Fruit fly (Drosophila melanogaster): Measurements from ENCODE around the gene ppk27.

ppk27 gene

dm6 chr3L:3770823-3771222 is 15.8 kb upstream of the ppk27 start (continued):
- no peak for TF ChIP-seq CG18262 (tag; optimal IDR thresholded peaks at IDR 0.05)
- peak; percentile 66 for TF ChIP-seq CG3281 (GFP tag; optimal IDR thresholded peaks at IDR 0.05)
- TF ChIP-seq D (optimal IDR thresholded peaks at IDR 0.05) = no peak
- no peak for TF ChIP-seq D (GFP tag; optimal IDR thresholded peaks at IDR 0.05)
- no peak for TF ChIP-seq corto (GFP tag; optimal IDR thresholded peaks at IDR 0.05)
- TF ChIP-seq gfzf (GFP tag; optimal IDR thresholded peaks at IDR 0.05) = no peak
- no peak for TF ChIP-seq danr (GFP tag; IDR thresholded peaks at IDR 0.05)
- TF ChIP-seq ERR (GFP tag; optimal IDR thresholded peaks at IDR 0.05) = no peak
- TF ChIP-seq Eip74EF (GFP tag; optimal IDR thresholded peaks at IDR 0.05) = no peak
- TF ChIP-seq Ssrp (tag; optimal IDR thresholded peaks at IDR 0.05) = peak; percentile 24
- peak; percentile 37 for TF ChIP-seq Dek (tag; optimal IDR thresholded peaks at IDR 0.05)
- TF ChIP-seq CG9609 (GFP tag; optimal IDR thresholded peaks at IDR 0.05) = peak; percentile 5
- peak; percentile 37 for TF ChIP-seq CG17385 (GFP tag; optimal IDR thresholded peaks at IDR 0.05)
- TF ChIP-seq dimm (GFP tag; IDR thresholded peaks at IDR 0.05) = no peak
- TF ChIP-seq Vsx1 (GFP tag; optimal IDR thresholded peaks at IDR 0.05) = no peak
- no peak for TF ChIP-seq h (optimal IDR thresholded peaks at IDR 0.05)
- no peak for TF ChIP-seq chinmo (GFP tag; IDR thresholded peaks at IDR 0.05; ENCODE audit: partially characterized antibody)
- TF ChIP-seq CG10267 (tag; optimal IDR thresholded peaks at IDR 0.05) = no peak
- TF ChIP-seq odd (GFP tag; optimal IDR thresholded peaks at IDR 0.05) = peak; percentile 11
- TF ChIP-seq CG12071 (GFP tag; optimal IDR thresholded peaks at IDR 0.05) = peak; percentile 35
- TF ChIP-seq CG9932 (GFP tag; IDR thresholded peaks at IDR 0.05) = peak; percentile 71
- TF ChIP-seq CG16779 (GFP tag; IDR thresholded peaks at IDR 0.05) = 0 out of 2 replicates have a peak, but pooled peaks have one; percentile 44
- TF ChIP-seq CG8388 (GFP tag; optimal IDR thresholded peaks at IDR 0.05) = no peak
- TF ChIP-seq hkb (optimal IDR thresholded peaks at IDR 0.05) = no peak
- TF ChIP-seq hkb (GFP tag; IDR thresholded peaks at IDR 0.05) = peak; percentile 47
- TF ChIP-seq prd (optimal IDR thresholded peaks at IDR 0.05) = no peak
- no peak for TF ChIP-seq prd (GFP tag; IDR thresholded peaks at IDR 0.05)
- TF ChIP-seq p53 (GFP tag; optimal IDR thresholded peaks at IDR 0.05) = no peak
- TF ChIP-seq CG12744 (GFP tag; optimal IDR thresholded peaks at IDR 0.05) = no peak
- peak; percentile 6 for TF ChIP-seq org-1 (GFP tag; optimal IDR thresholded peaks at IDR 0.05)
- TF ChIP-seq bigmax (GFP tag; optimal IDR thresholded peaks at IDR 0.05) = no peak
- no peak for TF ChIP-seq Poxn (GFP tag; IDR thresholded peaks at IDR 0.05)
- no peak for TF ChIP-seq CG15011 (GFP tag; optimal IDR thresholded peaks at IDR 0.05)
- no peak for TF ChIP-seq sr (GFP tag; IDR thresholded peaks at IDR 0.05)
- TF ChIP-seq br (optimal IDR thresholded peaks at IDR 0.05) = no peak
- peak; percentile 73 for TF ChIP-seq dysf (GFP tag; IDR thresholded peaks at IDR 0.05)
- peak; percentile 52 for TF ChIP-seq caup (GFP tag; optimal IDR thresholded peaks at IDR 0.05; ENCODE audit: severe bottlenecking)
- TF ChIP-seq slou (GFP tag; optimal IDR thresholded peaks at IDR 0.05) = peak; percentile 25
- TF ChIP-seq CG34376 (GFP tag; optimal IDR thresholded peaks at IDR 0.05) = no peak
- TF ChIP-seq Rfx (GFP tag; IDR thresholded peaks at IDR 0.05) = peak; percentile 71
- TF ChIP-seq CG8089 (GFP tag; optimal IDR thresholded peaks at IDR 0.05) = no peak
- peak; percentile 56 for TF ChIP-seq CG10209 (GFP tag; optimal IDR thresholded peaks at IDR 0.05)
- TF ChIP-seq CG6689 (GFP tag; IDR thresholded peaks at IDR 0.05) = no peak
- TF ChIP-seq CG18011 (GFP tag; optimal IDR thresholded peaks at IDR 0.05) = peak; percentile 39
- no peak for TF ChIP-seq lov (optimal IDR thresholded peaks at IDR 0.05)
- TF ChIP-seq lov (GFP tag; IDR thresholded peaks at IDR 0.05) = no peak
- TF ChIP-seq CG16813 (GFP tag; IDR thresholded peaks at IDR 0.05; ENCODE audit: partially characterized antibody) = no peak
- no peak for TF ChIP-seq CG4424 (GFP tag; optimal IDR thresholded peaks at IDR 0.05)
- TF ChIP-seq CG13624 (GFP tag; optimal IDR thresholded peaks at IDR 0.05) = peak; percentile 47
- TF ChIP-seq CG3065 (GFP tag; optimal IDR thresholded peaks at IDR 0.05) = no peak
- TF ChIP-seq CG12769 (tag; optimal IDR thresholded peaks at IDR 0.05) = peak; percentile 10
- no peak for TF ChIP-seq wek (GFP tag; optimal IDR thresholded peaks at IDR 0.05)
- TF ChIP-seq CG9727 (GFP tag; optimal IDR thresholded peaks at IDR 0.05) = peak; percentile 6
